Worm (Caenorhabditis elegans): ENCODE measurements around the gene ddo-1.

The ddo-1 gene

ce11 chrV:17819704-17820103, 42.7 kb upstream of the ddo-1 start (continued):
- no peak for TF ChIP-seq ztf-6 (GFP tag; IDR thresholded peaks at IDR 0.05)
- TF ChIP-seq zfh-2 (GFP tag; conservative IDR thresholded peaks at IDR 0.05) = peak; percentile 80
- TF ChIP-seq let-526 (GFP tag; IDR thresholded peaks at IDR 0.05) = no peak
- TF ChIP-seq attf-5 (GFP tag; optimal IDR thresholded peaks at IDR 0.05) = no peak
- no peak for TF ChIP-seq egl-18 (GFP tag; IDR thresholded peaks at IDR 0.05)
- no peak for TF ChIP-seq nfya-2 (GFP tag; IDR thresholded peaks at IDR 0.05)
- TF ChIP-seq madf-3 (GFP tag; IDR thresholded peaks at IDR 0.05) = no peak
- TF ChIP-seq fkh-3 (tag; optimal IDR thresholded peaks at IDR 0.05) = no peak

ce11 chrV:17818567-17818966, 41.5 kb upstream of the ddo-1 start, which contains the start of gene srh-298:
TSS of gene srh-298 (plus strand) at chrV:17818867.
- TF ChIP-seq nfyb-1 (GFP tag; IDR thresholded peaks at IDR 0.05) = no peak
- TF ChIP-seq tlf-1 (GFP tag; optimal IDR thresholded peaks at IDR 0.05) = no peak

ce11 chrV:17812127-17812526, 35.1 kb upstream of the ddo-1 start:
- TF ChIP-seq nhr-120 (GFP tag; IDR thresholded peaks at IDR 0.05) (0 out of 2 replicates have a peak, but pooled peaks have one; percentile 27), F57A8.1 (GFP tag; optimal IDR thresholded peaks at IDR 0.05) (no peak), ekl-4 (GFP tag; IDR thresholded peaks at IDR 0.05) (no peak), madf-3 (GFP tag; IDR thresholded peaks at IDR 0.05) (0 out of 2 replicates have a peak, but pooled peaks have one; percentile 43), egrh-3 (GFP tag; IDR thresholded peaks at IDR 0.05) (peak; percentile 82; the same call in 1 of the 2 replicates), dox-1 (GFP tag; IDR thresholded peaks at IDR 0.05) (0 out of 2 replicates have a peak, but pooled peaks have one; percentile 11), ztf-26 (tag; optimal IDR thresholded peaks at IDR 0.05) (no peak), F39B2.1 (GFP tag; IDR thresholded peaks at IDR 0.05) (0 out of 2 replicates have a peak, but pooled peaks have one; percentile 33), zfh-2 (GFP tag; conservative IDR thresholded peaks at IDR 0.05) (peak; percentile 94)

ce11 chrV:17810053-17810452, 33.0 kb upstream of the ddo-1 start, which contains the start of gene srh-296:
TSS of gene srh-296 (plus strand) at chrV:17810353.
- TF ChIP-seq ztf-22 (GFP tag; optimal IDR thresholded peaks at IDR 0.05) = no peak
- TF ChIP-seq him-1 (tag; optimal IDR thresholded peaks at IDR 0.05) = no peak
- TF ChIP-seq ztf-26 (tag; optimal IDR thresholded peaks at IDR 0.05) = no peak
- no peak for TF ChIP-seq ceh-79 (tag; optimal IDR thresholded peaks at IDR 0.05)
- no peak for TF ChIP-seq F49E8.2 (tag; optimal IDR thresholded peaks at IDR 0.05; ENCODE audit: insufficient read depth)
- no peak for TF ChIP-seq nfyb-1 (GFP tag; IDR thresholded peaks at IDR 0.05)
- TF ChIP-seq rec-8 (tag; optimal IDR thresholded peaks at IDR 0.05) = no peak
- TF ChIP-seq B0261.1 (tag; optimal IDR thresholded peaks at IDR 0.05) = no peak
- no peak for TF ChIP-seq ekl-4 (GFP tag; IDR thresholded peaks at IDR 0.05)
- TF ChIP-seq snpc-1.3 (tag; optimal IDR thresholded peaks at IDR 0.05; ENCODE audit: insufficient read depth) = no peak

ce11 chrV:17805323-17805722, 28.3 kb upstream of the ddo-1 start, which contains the start of gene srh-291:
TSS of gene srh-291 (plus strand) at chrV:17805623.
- TF ChIP-seq aptf-3 (GFP tag; IDR thresholded peaks at IDR 0.05) (no peak), ztf-28 (GFP tag; IDR thresholded peaks at IDR 0.05) (no peak), nfyb-1 (GFP tag; IDR thresholded peaks at IDR 0.05) (no peak), die-1 (tag; optimal IDR thresholded peaks at IDR 0.05) (no peak)

ce11 chrV:17802519-17802918, 25.5 kb upstream of the ddo-1 start, which contains the start of the genes Y94A7B.11 and srh-292:
TSS of gene Y94A7B.11 (minus strand) at chrV:17802619.
TSS of gene srh-292 (plus strand) at chrV:17802769.
- no peak for TF ChIP-seq sdz-38 (tag; optimal IDR thresholded peaks at IDR 0.05)
- no peak for TF ChIP-seq atf-7 (tag; optimal IDR thresholded peaks at IDR 0.05)
- no peak for TF ChIP-seq lsy-27 (tag; optimal IDR thresholded peaks at IDR 0.05; ENCODE audit: borderline replicate concordance, insufficient read depth)
- TF ChIP-seq ama-1 (optimal IDR thresholded peaks at IDR 0.05) = no peak
- no peak for TF ChIP-seq ama-1 (GFP tag; optimal IDR thresholded peaks at IDR 0.05)
- TF ChIP-seq lir-1 (GFP tag; conservative IDR thresholded peaks at IDR 0.05) = no peak
- TF ChIP-seq F57C9.4 (tag; optimal IDR thresholded peaks at IDR 0.05) = no peak
